Worm (Caenorhabditis elegans) whole organism, dauer: ENCODE data around the gene gem-1.

Experiments
- unc-62 ChIP-seq: sonication (generic microtip); optimal IDR thresholded peaks from 2 replicates; lab custom pipeline; 2017; ENCODE audit warnings: missing biosample characterization, missing genetic modification reagents, missing genetic modification characterization

Gene gem-1

ce11 chrX:13324326-13324725 is 52.5 kb downstream of the gem-1 start:
- TF ChIP-seq unc-62 (GFP tag; lab: Kevin White, UChicago): no peak

DNA sequence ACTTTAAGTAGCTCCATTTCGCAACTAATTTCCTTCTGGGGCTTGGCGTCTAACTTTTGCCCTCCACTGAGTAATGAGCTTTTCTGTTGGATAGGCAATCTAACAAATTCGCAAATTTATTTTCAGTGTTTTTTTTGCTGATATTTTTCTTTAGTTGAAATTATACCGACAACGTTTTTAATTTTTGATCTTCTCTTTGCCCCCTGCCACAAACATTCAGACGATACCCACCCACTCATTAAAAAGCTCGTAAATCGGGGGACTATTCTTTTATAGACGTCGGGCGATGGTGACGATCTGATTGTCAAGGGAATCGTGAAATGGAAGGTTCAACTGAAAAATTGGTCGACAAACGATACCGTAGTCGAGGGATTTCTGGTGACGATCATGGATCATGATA is 53.1 kb downstream of the gem-1 start:
- no peak for TF ChIP-seq unc-62 (GFP tag; lab: Kevin White, UChicago)

- TF ChIP-seq unc-62 (GFP tag; lab: Kevin White, UChicago): no peak
These were observed 53.9 kb downstream of the gem-1 start, which contains the start of gene F46G10.2 for ce11 chrX:13322886-13323285. Gene F46G10.2, plus strand, starts transcription at chrX:13322963.
